Worm (Caenorhabditis elegans) whole organism, mixed stage, embryonic: ENCODE data around the gene F07E5.12.

Experiments
- blmp-1 ChIP-seq: fragments of 150-350 bp; optimal IDR thresholded peaks from 2 replicates; lab custom pipeline; 2014; ENCODE audit warnings: missing biosample characterization, missing genetic modification characterization
- ces-1 ChIP-seq: fragments of 150-350 bp; optimal IDR thresholded peaks from 2 replicates; lab custom pipeline; 2014; ENCODE audit warnings: missing biosample characterization, missing genetic modification reagents, missing genetic modification characterization
- drap-1 ChIP-seq: fragments of 200-800 bp; sonication (Bioruptor generic); optimal IDR thresholded peaks from 3 replicates; lab custom pipeline; 2018; ENCODE audit warnings: mild to moderate bottlenecking, missing genetic modification characterization, missing compliant biosample characterization
- elt-1 ChIP-seq: sonication (generic microtip); optimal IDR thresholded peaks from 2 replicates; lab custom pipeline; 2017; ENCODE audit warnings: missing genetic modification characterization, mild to moderate bottlenecking, missing compliant biosample characterization, antibody characterized with exemption, moderate library complexity, borderline replicate concordance; ENCODE audit not compliant: insufficient read depth
- elt-3 ChIP-seq: fragments of 150-350 bp; optimal IDR thresholded peaks from 2 replicates; lab custom pipeline; 2014; ENCODE audit warnings: missing biosample characterization, missing genetic modification characterization
- lsy-2 ChIP-seq: fragments of 150-350 bp; optimal IDR thresholded peaks from 2 replicates; lab custom pipeline; 2014; ENCODE audit warnings: missing biosample characterization, missing genetic modification characterization
- nhr-237 ChIP-seq: fragments of 150-350 bp; optimal IDR thresholded peaks from 2 replicates; lab custom pipeline; 2014; ENCODE audit warnings: missing biosample characterization, missing genetic modification characterization
- pha-4 ChIP-seq: fragments of 150-350 bp; optimal IDR thresholded peaks from 2 replicates; lab custom pipeline; 2018; ENCODE audit warnings: missing biosample characterization, missing genetic modification reagents, missing genetic modification characterization
- tbx-8 ChIP-seq: fragments of 200-800 bp; sonication (Bioruptor generic); optimal IDR thresholded peaks from 2 replicates; lab custom pipeline; 2018; ENCODE audit warnings: mild to moderate bottlenecking, missing genetic modification characterization, moderate library complexity, missing compliant biosample characterization
- unc-62 ChIP-seq: fragments of 150-350 bp; optimal IDR thresholded peaks from 2 replicates; lab custom pipeline; 2014; ENCODE audit warnings: missing biosample characterization, missing genetic modification reagents, missing genetic modification characterization

- TF ChIP-seq drap-1 (no peak), elt-1 (tag; lab: Kevin White, UChicago) (no peak), unc-62 (no peak), pha-4 (tag; lab: Kevin White, UChicago) (no peak), elt-3 (no peak), nhr-237 (tag; lab: Kevin White, UChicago) (no peak), lsy-2 (tag; lab: Kevin White, UChicago) (no peak), tbx-8 (GFP tag; lab: Kevin White, UChicago) (no peak), blmp-1 (tag; lab: Kevin White, UChicago) (no peak), ces-1 (GFP tag; lab: Kevin White, UChicago) (no peak)
These were observed 35.9 kb upstream of the F07E5.12 start, which contains the start of gene bath-5 for ce11 chrII:2031852-2032251.
